Fruit fly (Drosophila melanogaster) whole organism, prepupa: Measurements from ENCODE around the gene CG8142.

Experiments used
- Blimp-1 ChIP-seq: fragments of 200-800 bp; sonication (Bioruptor generic); optimal IDR thresholded peaks from 3 replicates; lab custom pipeline; 2017; ENCODE audit warnings: missing biosample characterization, missing genetic modification characterization, mild to moderate bottlenecking, moderate library complexity, missing genetic modification reagents
- CG10669 ChIP-seq: fragments of 200-800 bp; sonication (Bioruptor generic); optimal IDR thresholded peaks from 3 replicates; lab custom pipeline; 2018; ENCODE audit warnings: missing biosample characterization, mild to moderate bottlenecking, missing genetic modification characterization, moderate library complexity
- CG11294 ChIP-seq: fragments of 200-800 bp; sonication (Bioruptor generic); IDR thresholded peaks from 2 replicates; pipeline ENCODE4 v1.3.6; 2022; ENCODE audit warnings: missing biosample characterization, missing genetic modification characterization
- CG11762 ChIP-seq: fragments of 200-800 bp; sonication (Bioruptor generic); optimal IDR thresholded peaks from 3 replicates; lab custom pipeline; 2016; ENCODE audit warnings: missing biosample characterization, missing genetic modification characterization; ENCODE audit not compliant: insufficient read depth
- CG15336 ChIP-seq: fragments of 200-800 bp; sonication (Bioruptor generic); IDR thresholded peaks from 2 replicates; pipeline ENCODE4 v1.3.6; 2022; ENCODE audit warnings: missing biosample characterization, missing genetic modification characterization
- CG31627 ChIP-seq: fragments of 200-800 bp; sonication (Bioruptor generic); optimal IDR thresholded peaks from 3 replicates; lab custom pipeline; 2016; ENCODE audit warnings: missing biosample characterization, missing genetic modification characterization
- CG32006 ChIP-seq: fragments of 200-800 bp; sonication (Bioruptor generic); optimal IDR thresholded peaks from 3 replicates; lab custom pipeline; 2017; ENCODE audit warnings: missing biosample characterization, mild to moderate bottlenecking, missing genetic modification characterization
- CG34406 ChIP-seq: fragments of 200-800 bp; sonication (Bioruptor generic); optimal IDR thresholded peaks from 3 replicates; lab custom pipeline; 2016; ENCODE audit warnings: missing biosample characterization, missing genetic modification characterization
- CG3919 ChIP-seq: fragments of 200-800 bp; sonication (Bioruptor generic); optimal IDR thresholded peaks from 3 replicates; lab custom pipeline; 2016; ENCODE audit warnings: missing biosample characterization, missing genetic modification characterization
- CG4318 ChIP-seq: fragments of 200-800 bp; sonication (Bioruptor generic); optimal IDR thresholded peaks from 3 replicates; lab custom pipeline; 2017; ENCODE audit warnings: missing biosample characterization, mild to moderate bottlenecking, missing genetic modification characterization
- CG6276 ChIP-seq: fragments of 200-800 bp; sonication (Bioruptor generic); optimal IDR thresholded peaks from 2 replicates; lab custom pipeline; 2017; ENCODE audit warnings: missing biosample characterization, mild to moderate bottlenecking, missing genetic modification characterization
- CG6792 ChIP-seq: fragments of 200-800 bp; sonication (Bioruptor generic); optimal IDR thresholded peaks from 3 replicates; lab custom pipeline; 2016; ENCODE audit warnings: missing biosample characterization, missing genetic modification characterization
- CG6808 ChIP-seq: fragments of 200-800 bp; sonication (Bioruptor generic); optimal IDR thresholded peaks from 3 replicates; lab custom pipeline; 2017; ENCODE audit warnings: missing biosample characterization, missing genetic modification characterization, mild to moderate bottlenecking, moderate library complexity, missing genetic modification reagents
- CG6854 ChIP-seq: fragments of 200-800 bp; sonication (Bioruptor generic); optimal IDR thresholded peaks from 2 replicates; lab custom pipeline; 2017; ENCODE audit warnings: missing biosample characterization, mild to moderate bottlenecking, missing genetic modification characterization
- CG7368 ChIP-seq: fragments of 200-800 bp; sonication (Bioruptor generic); optimal IDR thresholded peaks from 3 replicates; lab custom pipeline; 2016; ENCODE audit warnings: missing biosample characterization, missing genetic modification characterization
- CG8119 ChIP-seq: fragments of 200-800 bp; sonication (Bioruptor generic); IDR thresholded peaks from 3 replicates; pipeline ENCODE4 v1.3.6; 2022; ENCODE audit warnings: missing biosample characterization, missing genetic modification characterization
- CG8319 ChIP-seq: fragments of 200-800 bp; sonication (Bioruptor generic); optimal IDR thresholded peaks from 3 replicates; lab custom pipeline; 2016; ENCODE audit warnings: missing biosample characterization, missing genetic modification characterization
- CG8632 ChIP-seq: fragments of 200-800 bp; sonication (Bioruptor generic); optimal IDR thresholded peaks from 3 replicates; lab custom pipeline; 2016; ENCODE audit warnings: missing biosample characterization, missing genetic modification characterization
- CG9139 ChIP-seq: fragments of 200-800 bp; sonication (Bioruptor generic); optimal IDR thresholded peaks from 3 replicates; lab custom pipeline; 2017; ENCODE audit warnings: missing biosample characterization, mild to moderate bottlenecking, missing genetic modification characterization
- Eip75B ChIP-seq: fragments of 200-800 bp; sonication (Bioruptor generic); optimal IDR thresholded peaks from 3 replicates; lab custom pipeline; 2016; ENCODE audit warnings: missing biosample characterization, missing genetic modification characterization
- Eip78C ChIP-seq: fragments of 200-800 bp; sonication (Bioruptor generic); peaks from one replicate; lab custom pipeline; 2016; ENCODE audit warnings: missing biosample characterization, missing genetic modification characterization
- Eip93F ChIP-seq: fragments of 200-800 bp; sonication (Bioruptor generic); optimal IDR thresholded peaks from 2 replicates; lab custom pipeline; 2016; ENCODE audit warnings: missing biosample characterization, mild to moderate bottlenecking, missing genetic modification characterization
- Ets21C ChIP-seq: fragments of 200-800 bp; sonication (Bioruptor generic); optimal IDR thresholded peaks from 3 replicates; lab custom pipeline; 2016; ENCODE audit warnings: missing biosample characterization, missing genetic modification characterization
- Ets96B ChIP-seq: fragments of 200-800 bp; optimal IDR thresholded peaks from 2 replicates; lab custom pipeline; 2019; ENCODE audit warnings: missing biosample characterization, mild to moderate bottlenecking, missing genetic modification characterization, moderate library complexity
- Gug ChIP-seq: fragments of 200-800 bp; sonication (Bioruptor generic); IDR thresholded peaks from 2 replicates; pipeline ENCODE4 v1.3.6; 2022; ENCODE audit warnings: missing biosample characterization, missing genetic modification characterization
- Hr38 ChIP-seq: sonication (Bioruptor generic); optimal IDR thresholded peaks from 2 replicates; lab custom pipeline; 2016; ENCODE audit warnings: missing biosample characterization, missing genetic modification characterization
- Hr4 ChIP-seq: fragments of 200-800 bp; sonication (Bioruptor generic); optimal IDR thresholded peaks from 3 replicates; lab custom pipeline; 2016; ENCODE audit warnings: missing biosample characterization, missing genetic modification characterization
- Met ChIP-seq: fragments of 200-800 bp; sonication (Bioruptor generic); optimal IDR thresholded peaks from 3 replicates; lab custom pipeline; 2016; ENCODE audit warnings: missing biosample characterization, missing genetic modification characterization
- OdsH ChIP-seq: fragments of 200-800 bp; sonication (Bioruptor generic); optimal IDR thresholded peaks from 3 replicates; lab custom pipeline; 2016; ENCODE audit warnings: missing biosample characterization, missing genetic modification characterization
- Smox ChIP-seq: fragments of 200-800 bp; sonication (Bioruptor generic); optimal IDR thresholded peaks from 3 replicates; lab custom pipeline; 2016; ENCODE audit warnings: missing biosample characterization, missing genetic modification characterization
- Sox102F ChIP-seq: fragments of 200-800 bp; sonication (Bioruptor generic); optimal IDR thresholded peaks from 2 replicates; lab custom pipeline; 2016; ENCODE audit warnings: missing biosample characterization, mild to moderate bottlenecking, missing genetic modification characterization
- Sox15 ChIP-seq: fragments of 200-800 bp; sonication (Bioruptor generic); optimal IDR thresholded peaks from 3 replicates; lab custom pipeline; 2016; ENCODE audit warnings: missing biosample characterization, missing genetic modification characterization
- achi ChIP-seq: fragments of 200-800 bp; sonication (Bioruptor generic); optimal IDR thresholded peaks from 3 replicates; lab custom pipeline; 2016; ENCODE audit warnings: missing biosample characterization, missing genetic modification characterization
- cyc ChIP-seq: fragments of 200-800 bp; sonication (Bioruptor generic); optimal IDR thresholded peaks from 3 replicates; lab custom pipeline; 2016; ENCODE audit warnings: missing biosample characterization, missing genetic modification characterization
- dac ChIP-seq: fragments of 200-800 bp; sonication (Bioruptor generic); optimal IDR thresholded peaks from 2 replicates; lab custom pipeline; 2017; ENCODE audit warnings: missing biosample characterization, mild to moderate bottlenecking, missing genetic modification characterization
- dsx ChIP-seq: fragments of 200-800 bp; optimal IDR thresholded peaks from 3 replicates; lab custom pipeline; 2019; ENCODE audit warnings: missing biosample characterization, mild to moderate bottlenecking, missing genetic modification characterization, moderate library complexity; ENCODE audit not compliant: poor library complexity, severe bottlenecking
- eg ChIP-seq: fragments of 200-800 bp; sonication (Bioruptor generic); IDR thresholded peaks from 3 replicates; pipeline ENCODE4 v1.3.6; 2022; ENCODE audit warnings: missing biosample characterization, missing genetic modification characterization
- esn ChIP-seq: fragments of 200-800 bp; sonication (Bioruptor generic); optimal IDR thresholded peaks from 2 replicates; lab custom pipeline; 2016; ENCODE audit warnings: missing biosample characterization, mild to moderate bottlenecking, missing genetic modification characterization, moderate library complexity
- fd59A ChIP-seq: fragments of 200-800 bp; sonication (Bioruptor generic); optimal IDR thresholded peaks from 2 replicates; lab custom pipeline; 2017; ENCODE audit warnings: missing biosample characterization, mild to moderate bottlenecking, missing genetic modification characterization, missing genetic modification reagents
- fd85E ChIP-seq: fragments of 200-800 bp; sonication (Bioruptor generic); optimal IDR thresholded peaks from 3 replicates; lab custom pipeline; 2016; ENCODE audit warnings: missing biosample characterization, missing genetic modification characterization
- fkh ChIP-seq: fragments of 200-800 bp; sonication (Bioruptor generic); optimal IDR thresholded peaks from 3 replicates; lab custom pipeline; 2017; ENCODE audit warnings: missing biosample characterization, mild to moderate bottlenecking, missing genetic modification characterization, moderate library complexity
- lz ChIP-seq: fragments of 200-800 bp; sonication (Bioruptor generic); optimal IDR thresholded peaks from 3 replicates; lab custom pipeline; 2016; ENCODE audit warnings: missing biosample characterization, missing genetic modification characterization
- salr ChIP-seq, 2 experiments: fragments of 200-800 bp; sonication (Bioruptor generic); optimal IDR thresholded peaks; 3 replicates each; lab custom pipeline; 2016 to 2018; ENCODE audit warnings: missing biosample characterization in 2 of 2, missing genetic modification characterization in 2 of 2, mild to moderate bottlenecking in 1 of 2
- spab ChIP-seq: fragments of 200-800 bp; sonication (Bioruptor generic); optimal IDR thresholded peaks from 2 replicates; lab custom pipeline; 2017; ENCODE audit warnings: missing biosample characterization, mild to moderate bottlenecking, missing genetic modification characterization, missing genetic modification reagents
- topi ChIP-seq: fragments of 200-800 bp; sonication (Bioruptor generic); optimal IDR thresholded peaks from 3 replicates; lab custom pipeline; 2016; ENCODE audit warnings: missing biosample characterization, missing genetic modification characterization
- vri ChIP-seq: fragments of 200-800 bp; sonication (Bioruptor generic); optimal IDR thresholded peaks from 3 replicates; lab custom pipeline; 2016; ENCODE audit warnings: missing biosample characterization, mild to moderate bottlenecking, missing genetic modification characterization

CG8142 gene

dm6 chrX:17880269-17880889 is 35.9 kb upstream of the CG8142 start (continued):
- TF ChIP-seq CG32006 (GFP tag; lab: Kevin White, UChicago) (peak; percentile 95), Gug (GFP tag; lab: Robert Waterston, UW) (peak; percentile 89), CG15336 (GFP tag; lab: Robert Waterston, UW) (peak; percentile 89), Hr38 (GFP tag; lab: Kevin White, UChicago) (peak; percentile 58), CG11294 (peak; percentile 89), dac (GFP tag; lab: Kevin White, UChicago) (peak; percentile 87), vri (GFP tag; lab: Kevin White, UChicago) (peak; percentile 93), CG31627 (peak; percentile 97), salr (GFP tag; optimal IDR thresholded peaks at IDR 0.05; lab: Kevin White, UChicago) (peak; percentile 79 to 80), CG8632 (peak; percentile 87), eg (peak; percentile 97), CG9139 (GFP tag; lab: Kevin White, UChicago) (peak; percentile 6), CG10669 (GFP tag; lab: Kevin White, UChicago) (peak; percentile 77), CG4318 (peak; percentile 91), fkh (peak; percentile 71), CG6854 (GFP tag; lab: Kevin White, UChicago) (peak; percentile 65), Smox (GFP tag; lab: Kevin White, UChicago) (peak; percentile 93), CG34406 (GFP tag; lab: Kevin White, UChicago) (peak; percentile 85), CG7368 (GFP tag; lab: Kevin White, UChicago) (peak; percentile 79)

- TF ChIP-seq fd85E (GFP tag; lab: Kevin White, UChicago), result no peak
- peak; percentile 53 for TF ChIP-seq Hr4 (GFP tag; lab: Kevin White, UChicago)
- TF ChIP-seq CG6792, result peak; percentile 66
- peak; percentile 52 for TF ChIP-seq Gug (GFP tag; lab: Robert Waterston, UW)
- TF ChIP-seq cyc (GFP tag; lab: Kevin White, UChicago), result peak; percentile 52
- TF ChIP-seq Blimp-1, result peak; percentile 14
- peak; percentile 72 for TF ChIP-seq esn
- peak; percentile 68 for TF ChIP-seq topi (GFP tag; lab: Kevin White, UChicago)
- peak; percentile 7 for TF ChIP-seq fd59A (GFP tag; lab: Kevin White, UChicago)
- TF ChIP-seq Ets21C (GFP tag; lab: Kevin White, UChicago), result peak; percentile 28
- TF ChIP-seq CG10669 (GFP tag; lab: Kevin White, UChicago), result peak; percentile 59
- TF ChIP-seq CG11294, result no peak
- TF ChIP-seq CG6854 (GFP tag; lab: Kevin White, UChicago), result no peak
- peak; percentile 25 for TF ChIP-seq vri (GFP tag; lab: Kevin White, UChicago)
- no peak for TF ChIP-seq CG8319 (GFP tag; lab: Kevin White, UChicago)
- peak; percentile 58 for TF ChIP-seq OdsH (GFP tag; lab: Kevin White, UChicago)
- peak; percentile 55; the same call in 2 of the 3 replicates for TF ChIP-seq CG8119 (GFP tag; lab: Robert Waterston, UW)
- TF ChIP-seq Eip78C (GFP tag; lab: Kevin White, UChicago), result peak; percentile 91
- TF ChIP-seq CG31627, result peak; percentile 38
- TF ChIP-seq Sox15 (GFP tag; lab: Kevin White, UChicago), result no peak
- peak; percentile 41 for TF ChIP-seq Ets96B
- peak; percentile 61 for TF ChIP-seq CG3919 (GFP tag; lab: Kevin White, UChicago)
- TF ChIP-seq Hr38 (GFP tag; lab: Kevin White, UChicago), result no peak
- peak; percentile 12 for TF ChIP-seq Eip75B
- peak; percentile 27 for TF ChIP-seq dsx (GFP tag; lab: Kevin White, UChicago)
- TF ChIP-seq CG6808 (GFP tag; lab: Kevin White, UChicago), result peak; percentile 65
- peak; percentile 72 for TF ChIP-seq Smox (GFP tag; lab: Kevin White, UChicago)
- peak; percentile 38 for TF ChIP-seq achi (GFP tag; lab: Kevin White, UChicago)
- TF ChIP-seq Met (GFP tag; lab: Kevin White, UChicago), result peak; percentile 75
- TF ChIP-seq CG7368 (GFP tag; lab: Kevin White, UChicago), result peak; percentile 20
- peak; percentile 69 for TF ChIP-seq CG8632
- peak; percentile 77 for TF ChIP-seq Eip93F
- peak; percentile 52 for TF ChIP-seq lz
- peak; percentile 26 for TF ChIP-seq spab (GFP tag; lab: Kevin White, UChicago)
- TF ChIP-seq CG6276 (GFP tag; lab: Kevin White, UChicago), result peak; percentile 5
- peak; percentile 0 for TF ChIP-seq CG11762 (GFP tag; lab: Kevin White, UChicago)
- peak; percentile 72 for TF ChIP-seq Sox102F
- TF ChIP-seq CG34406 (GFP tag; lab: Kevin White, UChicago), result peak; percentile 72
These were observed 34.9 kb upstream of the CG8142 start for dm6 chrX:17879211-17879897.
